Worm (Caenorhabditis elegans): ENCODE results near the gene Y48E1B.17.

DNA sequence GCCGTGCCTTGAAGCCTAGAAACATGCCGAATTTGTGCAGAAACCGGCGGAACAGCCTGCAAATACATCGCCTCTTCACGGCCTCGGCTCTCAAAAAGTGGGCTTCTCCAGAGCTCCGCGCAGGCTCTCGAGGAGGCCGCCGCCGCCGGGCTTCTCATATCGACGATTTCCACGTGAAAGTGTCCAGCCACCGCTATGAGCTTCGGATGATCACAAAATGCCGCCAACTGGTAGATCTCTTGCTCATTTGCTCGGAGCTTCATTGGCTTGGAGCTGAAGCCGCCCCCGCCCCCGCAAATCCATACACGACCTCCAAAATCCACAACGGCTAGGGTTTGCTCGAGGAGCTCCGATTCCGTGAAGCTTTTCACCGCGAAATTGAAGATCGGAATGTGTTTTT is 19.7 kb upstream of the Y48E1B.17 start:
- TF ChIP-seq C38D4.7 (GFP tag; optimal IDR thresholded peaks at IDR 0.05) (no peak), npax-4 (tag; optimal IDR thresholded peaks at IDR 0.05) (no peak), dve-1 (tag; optimal IDR thresholded peaks at IDR 0.05) (no peak), pqm-1 (tag; optimal IDR thresholded peaks at IDR 0.05) (no peak), ztf-16 (tag; optimal IDR thresholded peaks at IDR 0.05) (no peak), nfya-1 (tag; optimal IDR thresholded peaks at IDR 0.05) (no peak), zip-5 (tag; optimal IDR thresholded peaks at IDR 0.05) (no peak), ceh-9 (tag; optimal IDR thresholded peaks at IDR 0.05) (no peak), che-1 (tag; optimal IDR thresholded peaks at IDR 0.05) (no peak), pha-4 (tag; optimal IDR thresholded peaks at IDR 0.05) (no peak)
